Worm (Caenorhabditis elegans): ENCODE data around the gene F53F4.11.

The F53F4.11 gene

ce11 chrV:13664340-13664916, 40.1 kb upstream of the F53F4.11 start:
- TF ChIP-seq pax-1 (tag; optimal IDR thresholded peaks at IDR 0.05) = no peak
- TF ChIP-seq tbx-7 (tag; optimal IDR thresholded peaks at IDR 0.05) = no peak
- no peak for TF ChIP-seq Y22D7AL.16 (tag; optimal IDR thresholded peaks at IDR 0.05)
- TF ChIP-seq hlh-8 (tag; optimal IDR thresholded peaks at IDR 0.05) = no peak
- TF ChIP-seq dmd-4 (tag; optimal IDR thresholded peaks at IDR 0.05; ENCODE audit: borderline replicate concordance) = no peak
- TF ChIP-seq hlh-30 (tag; optimal IDR thresholded peaks at IDR 0.05; ENCODE audit: insufficient read depth) = no peak
- no peak for TF ChIP-seq mec-3 (tag; optimal IDR thresholded peaks at IDR 0.05; ENCODE audit: borderline replicate concordance)
- TF ChIP-seq pha-2 (tag; optimal IDR thresholded peaks at IDR 0.05) = no peak
- no peak for TF ChIP-seq ref-2 (tag; optimal IDR thresholded peaks at IDR 0.05)
- TF ChIP-seq madf-2 (tag; optimal IDR thresholded peaks at IDR 0.05) = no peak
- TF ChIP-seq nhr-11 (tag; optimal IDR thresholded peaks at IDR 0.05) = no peak
- no peak for TF ChIP-seq elt-2 (tag; optimal IDR thresholded peaks at IDR 0.05)
- TF ChIP-seq nhr-232 (tag; optimal IDR thresholded peaks at IDR 0.05) = no peak
- TF ChIP-seq ceh-9 (tag; optimal IDR thresholded peaks at IDR 0.05) = no peak
- no peak for TF ChIP-seq T23F11.4 (GFP tag; optimal IDR thresholded peaks at IDR 0.05)
- TF ChIP-seq unc-42 (tag; optimal IDR thresholded peaks at IDR 0.05) = no peak
- no peak for TF ChIP-seq K09A11.1 (tag; optimal IDR thresholded peaks at IDR 0.05; ENCODE audit: insufficient read depth)
- no peak for TF ChIP-seq ceh-19 (GFP tag; optimal IDR thresholded peaks at IDR 0.05)
- TF ChIP-seq pat-9 (tag; optimal IDR thresholded peaks at IDR 0.05) = no peak
- no peak for TF ChIP-seq sox-4 (tag; optimal IDR thresholded peaks at IDR 0.05)

ce11 chrV:13660660-13661325, 36.5 kb upstream of the F53F4.11 start, which contains the start of gene letm-1:
TSS of gene letm-1 (plus strand) at chrV:13661257.
- peak; percentile 11 for TF ChIP-seq tbx-2 (tag; optimal IDR thresholded peaks at IDR 0.05)
- no peak for TF ChIP-seq ceh-19 (GFP tag; optimal IDR thresholded peaks at IDR 0.05)
- no peak for TF ChIP-seq che-1 (tag; optimal IDR thresholded peaks at IDR 0.05)
- no peak for TF ChIP-seq syd-9 (tag; optimal IDR thresholded peaks at IDR 0.05)

DNA sequence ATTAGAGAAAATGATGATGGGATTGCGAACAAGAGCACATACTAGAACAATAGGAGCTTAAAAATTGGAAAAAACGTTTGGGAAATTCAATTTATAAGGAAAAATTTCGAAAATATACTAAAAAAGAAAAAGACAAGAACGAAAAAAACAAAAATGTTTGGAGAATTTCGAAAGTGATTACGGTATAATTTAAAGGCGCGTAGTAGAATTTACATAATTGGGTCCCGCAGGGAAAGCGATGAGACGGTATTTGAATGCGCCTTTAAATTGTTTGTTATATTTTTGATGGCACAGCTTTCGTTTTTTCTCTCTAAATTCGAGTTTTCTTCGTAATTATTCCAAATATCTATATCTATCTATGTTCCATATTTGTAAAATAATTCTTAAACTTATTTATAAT, 35.8 kb upstream of the F53F4.11 start:
- TF ChIP-seq ceh-34 (tag; optimal IDR thresholded peaks at IDR 0.05) (no peak), fax-1 (tag; optimal IDR thresholded peaks at IDR 0.05) (no peak), sox-2 (GFP tag; IDR thresholded peaks at IDR 0.05) (no peak), ceh-24 (tag; optimal IDR thresholded peaks at IDR 0.05) (no peak), madf-2 (tag; optimal IDR thresholded peaks at IDR 0.05) (no peak), tbx-2 (tag; optimal IDR thresholded peaks at IDR 0.05) (no peak), dmd-4 (tag; optimal IDR thresholded peaks at IDR 0.05; ENCODE audit: borderline replicate concordance) (no peak), ceh-31 (tag; optimal IDR thresholded peaks at IDR 0.05) (no peak), hlh-15 (tag; optimal IDR thresholded peaks at IDR 0.05) (no peak), ceh-30 (tag; optimal IDR thresholded peaks at IDR 0.05) (no peak), pha-2 (tag; optimal IDR thresholded peaks at IDR 0.05) (no peak), sdc-2 (tag; optimal IDR thresholded peaks at IDR 0.05) (no peak), pros-1 (tag; optimal IDR thresholded peaks at IDR 0.05) (no peak), hlh-30 (tag; optimal IDR thresholded peaks at IDR 0.05; ENCODE audit: insufficient read depth) (no peak)

DNA sequence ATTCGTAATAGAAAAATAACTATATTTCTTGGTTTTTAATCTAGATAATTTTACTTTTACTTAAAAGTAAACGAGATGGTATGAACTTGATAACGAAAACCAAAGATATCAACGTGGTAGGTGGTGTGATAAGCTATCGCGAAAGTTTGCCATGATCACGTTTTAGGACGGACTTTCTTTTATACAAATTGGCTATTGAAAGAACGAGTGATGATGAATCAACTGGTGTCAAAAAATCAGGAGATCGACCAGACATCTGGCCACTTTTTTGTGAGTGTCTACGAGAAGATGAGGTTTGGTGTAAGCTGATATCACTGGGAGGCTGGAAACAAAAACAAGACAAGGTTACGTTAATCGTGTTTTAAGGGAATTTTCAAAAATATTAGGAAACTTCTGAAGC, 34.9 kb upstream of the F53F4.11 start:
- TF ChIP-seq elt-2 (tag; optimal IDR thresholded peaks at IDR 0.05) (peak; percentile 54), ztf-16 (tag; optimal IDR thresholded peaks at IDR 0.05) (no peak)

- TF ChIP-seq hlh-30 (tag; optimal IDR thresholded peaks at IDR 0.05; ENCODE audit: insufficient read depth) (peak; percentile 87), hlh-15 (tag; optimal IDR thresholded peaks at IDR 0.05) (no peak)
Observed at ce11 chrV:13658577-13658976, 34.3 kb upstream of the F53F4.11 start.

Data from whole organism, late embryonic.